Worm (Caenorhabditis elegans) whole organism, mixed stage, embryonic: ENCODE results near the gene C33F10.1.

ENCODE experiments used
- M03D4.4 ChIP-seq: sonication (generic microtip); optimal IDR thresholded peaks from 2 replicates; lab custom pipeline; 2017; ENCODE audit warnings: mild to moderate bottlenecking, missing genetic modification characterization, missing compliant biosample characterization
- bed-3 ChIP-seq: fragments of 200-800 bp; sonication (Bioruptor generic); optimal IDR thresholded peaks from 3 replicates; lab custom pipeline; 2018; ENCODE audit warnings: mild to moderate bottlenecking, missing genetic modification characterization, moderate library complexity, missing compliant biosample characterization
- blmp-1 ChIP-seq: fragments of 150-350 bp; optimal IDR thresholded peaks from 2 replicates; lab custom pipeline; 2014; ENCODE audit warnings: missing biosample characterization, missing genetic modification characterization
- ceh-39 ChIP-seq: fragments of 150-350 bp; optimal IDR thresholded peaks from 2 replicates; lab custom pipeline; 2014; ENCODE audit warnings: missing biosample characterization, missing genetic modification characterization
- ceh-43 ChIP-seq: fragments of 200-800 bp; sonication (Bioruptor generic); optimal IDR thresholded peaks from 2 replicates; lab custom pipeline; 2018; ENCODE audit warnings: mild to moderate bottlenecking, missing genetic modification characterization, moderate library complexity, missing compliant biosample characterization
- ceh-83 ChIP-seq: fragments of 200-800 bp; sonication (Bioruptor generic); optimal IDR thresholded peaks from 2 replicates; lab custom pipeline; 2018; ENCODE audit warnings: mild to moderate bottlenecking, missing genetic modification characterization, missing compliant biosample characterization
- ces-1 ChIP-seq: fragments of 150-350 bp; optimal IDR thresholded peaks from 2 replicates; lab custom pipeline; 2014; ENCODE audit warnings: missing biosample characterization, missing genetic modification reagents, missing genetic modification characterization
- cnd-1 ChIP-seq: fragments of 200-800 bp; sonication (Bioruptor generic); optimal IDR thresholded peaks from 2 replicates; lab custom pipeline; 2018; ENCODE audit warnings: mild to moderate bottlenecking, missing genetic modification characterization, missing compliant biosample characterization
- drap-1 ChIP-seq: fragments of 200-800 bp; sonication (Bioruptor generic); optimal IDR thresholded peaks from 3 replicates; lab custom pipeline; 2018; ENCODE audit warnings: mild to moderate bottlenecking, missing genetic modification characterization, missing compliant biosample characterization
- elt-3 ChIP-seq: fragments of 150-350 bp; optimal IDR thresholded peaks from 2 replicates; lab custom pipeline; 2014; ENCODE audit warnings: missing biosample characterization, missing genetic modification characterization
- flh-1 ChIP-seq: fragments of 200-800 bp; sonication (Bioruptor generic); optimal IDR thresholded peaks from 2 replicates; lab custom pipeline; 2018; ENCODE audit warnings: mild to moderate bottlenecking, missing genetic modification characterization, moderate library complexity, missing compliant biosample characterization
- ham-2 ChIP-seq: fragments of 200-800 bp; sonication (Bioruptor generic); optimal IDR thresholded peaks from 2 replicates; lab custom pipeline; 2018; ENCODE audit warnings: mild to moderate bottlenecking, missing genetic modification characterization, missing compliant biosample characterization
- hlh-1 ChIP-seq: fragments of 150-350 bp; optimal IDR thresholded peaks from 2 replicates; lab custom pipeline; 2014; ENCODE audit warnings: missing biosample characterization, missing genetic modification reagents, missing genetic modification characterization
- lin-13 ChIP-seq: fragments of 150-350 bp; optimal IDR thresholded peaks from 2 replicates; lab custom pipeline; 2014; ENCODE audit warnings: missing biosample characterization, missing genetic modification characterization
- lin-32 ChIP-seq: fragments of 200-800 bp; sonication (Bioruptor generic); optimal IDR thresholded peaks from 2 replicates; lab custom pipeline; 2018; ENCODE audit warnings: mild to moderate bottlenecking, missing genetic modification characterization, missing compliant biosample characterization
- lsy-2 ChIP-seq: fragments of 150-350 bp; optimal IDR thresholded peaks from 2 replicates; lab custom pipeline; 2014; ENCODE audit warnings: missing biosample characterization, missing genetic modification characterization
- mab-5 ChIP-seq: fragments of 150-350 bp; optimal IDR thresholded peaks from 2 replicates; lab custom pipeline; 2014; ENCODE audit warnings: missing biosample characterization, missing genetic modification characterization
- mep-1 ChIP-seq: fragments of 150-350 bp; optimal IDR thresholded peaks from 2 replicates; lab custom pipeline; 2017; ENCODE audit warnings: missing biosample characterization, missing genetic modification reagents, missing genetic modification characterization, inconsistent platforms
- mls-2 ChIP-seq: sonication (generic microtip); optimal IDR thresholded peaks from 2 replicates; lab custom pipeline; 2016; ENCODE audit warnings: mild to moderate bottlenecking, missing genetic modification characterization, moderate library complexity, missing compliant biosample characterization
- nhr-12 ChIP-seq: fragments of 150-350 bp; optimal IDR thresholded peaks from 2 replicates; lab custom pipeline; 2014; ENCODE audit warnings: missing biosample characterization, missing genetic modification characterization
- nhr-2 ChIP-seq: fragments of 150-350 bp; optimal IDR thresholded peaks from 2 replicates; lab custom pipeline; 2014; ENCODE audit warnings: missing biosample characterization, missing genetic modification characterization
- nhr-237 ChIP-seq: fragments of 150-350 bp; optimal IDR thresholded peaks from 2 replicates; lab custom pipeline; 2014; ENCODE audit warnings: missing biosample characterization, missing genetic modification characterization
- nhr-28 ChIP-seq: fragments of 150-350 bp; optimal IDR thresholded peaks from 2 replicates; lab custom pipeline; 2014; ENCODE audit warnings: missing biosample characterization, missing genetic modification characterization
- nhr-76 ChIP-seq: sonication (generic microtip); optimal IDR thresholded peaks from 2 replicates; lab custom pipeline; 2017; ENCODE audit warnings: missing biosample characterization, missing genetic modification characterization
- pha-4 ChIP-seq: fragments of 150-350 bp; optimal IDR thresholded peaks from 2 replicates; lab custom pipeline; 2018; ENCODE audit warnings: missing biosample characterization, missing genetic modification reagents, missing genetic modification characterization
- sem-2 ChIP-seq: fragments of 200-800 bp; sonication (Bioruptor generic); optimal IDR thresholded peaks from 2 replicates; lab custom pipeline; 2018; ENCODE audit warnings: mild to moderate bottlenecking, missing genetic modification characterization, missing compliant biosample characterization
- snpc-4 ChIP-seq: fragments of 150-350 bp; optimal IDR thresholded peaks from 2 replicates; lab custom pipeline; 2014; ENCODE audit warnings: missing biosample characterization, missing genetic modification characterization
- sptf-1 ChIP-seq: sonication (generic microtip); optimal IDR thresholded peaks from 2 replicates; lab custom pipeline; 2017; ENCODE audit warnings: mild to moderate bottlenecking, missing genetic modification characterization, moderate library complexity, missing compliant biosample characterization
- tbx-8 ChIP-seq: fragments of 200-800 bp; sonication (Bioruptor generic); optimal IDR thresholded peaks from 2 replicates; lab custom pipeline; 2018; ENCODE audit warnings: mild to moderate bottlenecking, missing genetic modification characterization, moderate library complexity, missing compliant biosample characterization
- unc-120 ChIP-seq: sonication (generic microtip); optimal IDR thresholded peaks from 2 replicates; lab custom pipeline; 2017; ENCODE audit warnings: missing genetic modification characterization, missing compliant biosample characterization; ENCODE audit not compliant: poor library complexity, severe bottlenecking
- unc-39 ChIP-seq: fragments of 150-350 bp; optimal IDR thresholded peaks from 2 replicates; lab custom pipeline; 2014; ENCODE audit warnings: missing biosample characterization, missing genetic modification characterization
- unc-62 ChIP-seq: fragments of 150-350 bp; optimal IDR thresholded peaks from 2 replicates; lab custom pipeline; 2014; ENCODE audit warnings: missing biosample characterization, missing genetic modification reagents, missing genetic modification characterization
- zip-8 ChIP-seq: fragments of 150-350 bp; optimal IDR thresholded peaks from 2 replicates; lab custom pipeline; 2014; ENCODE audit warnings: missing biosample characterization, missing genetic modification characterization
- ztf-11 ChIP-seq: fragments of 150-350 bp; optimal IDR thresholded peaks from 2 replicates; lab custom pipeline; 2014; ENCODE audit warnings: missing biosample characterization, missing genetic modification characterization

Gene C33F10.1

ce11 chrII:4834761-4835160 is at the start of gene C33F10.1, which contains the start of gene C33F10.11:
TSS of gene C33F10.1 (plus strand) at chrII:4835023.
TSS of gene C33F10.11 (minus strand) at chrII:4834861.
- TF ChIP-seq pha-4 (tag; lab: Kevin White, UChicago) (no peak), ham-2 (GFP tag; lab: Kevin White, UChicago) (no peak), nhr-28 (tag; lab: Kevin White, UChicago) (no peak), sptf-1 (tag; lab: Kevin White, UChicago) (no peak), mab-5 (tag; lab: Kevin White, UChicago) (no peak), drap-1 (GFP tag; lab: Kevin White, UChicago) (no peak), snpc-4 (tag; lab: Kevin White, UChicago) (no peak), sem-2 (no peak), mls-2 (tag; lab: Kevin White, UChicago) (no peak), elt-3 (tag; lab: Kevin White, UChicago) (no peak), bed-3 (GFP tag; lab: Kevin White, UChicago) (no peak), unc-39 (tag; lab: Kevin White, UChicago) (no peak), ztf-11 (tag; lab: Kevin White, UChicago) (no peak)

ce11 chrII:4786181-4786580 is 48.6 kb upstream of the C33F10.1 start, which contains the start of gene msp-3:
TSS of gene msp-3 (minus strand) at chrII:4786281.
- no peak for TF ChIP-seq ceh-39
- no peak for TF ChIP-seq mep-1
- no peak for TF ChIP-seq nhr-12 (tag; lab: Kevin White, UChicago)
- no peak for TF ChIP-seq mab-5 (tag; lab: Kevin White, UChicago)
- no peak for TF ChIP-seq M03D4.4 (tag; lab: Kevin White, UChicago)
- TF ChIP-seq bed-3 (GFP tag; lab: Kevin White, UChicago): no peak
- no peak for TF ChIP-seq sptf-1 (tag; lab: Kevin White, UChicago)
- no peak for TF ChIP-seq elt-3 (tag; lab: Kevin White, UChicago)
- no peak for TF ChIP-seq drap-1 (GFP tag; lab: Kevin White, UChicago)
- TF ChIP-seq hlh-1 (tag; lab: Kevin White, UChicago): no peak
- no peak for TF ChIP-seq nhr-237 (tag; lab: Kevin White, UChicago)
- TF ChIP-seq ceh-83 (GFP tag; lab: Kevin White, UChicago): no peak
- TF ChIP-seq flh-1 (GFP tag; lab: Kevin White, UChicago): no peak
- no peak for TF ChIP-seq ces-1 (GFP tag; lab: Kevin White, UChicago)
- no peak for TF ChIP-seq tbx-8 (GFP tag; lab: Kevin White, UChicago)
- no peak for TF ChIP-seq nhr-28 (tag; lab: Kevin White, UChicago)
- TF ChIP-seq sem-2: no peak
- TF ChIP-seq unc-62: no peak
- TF ChIP-seq snpc-4 (tag; lab: Kevin White, UChicago): no peak
- no peak for TF ChIP-seq zip-8 (tag; lab: Kevin White, UChicago)

DNA sequence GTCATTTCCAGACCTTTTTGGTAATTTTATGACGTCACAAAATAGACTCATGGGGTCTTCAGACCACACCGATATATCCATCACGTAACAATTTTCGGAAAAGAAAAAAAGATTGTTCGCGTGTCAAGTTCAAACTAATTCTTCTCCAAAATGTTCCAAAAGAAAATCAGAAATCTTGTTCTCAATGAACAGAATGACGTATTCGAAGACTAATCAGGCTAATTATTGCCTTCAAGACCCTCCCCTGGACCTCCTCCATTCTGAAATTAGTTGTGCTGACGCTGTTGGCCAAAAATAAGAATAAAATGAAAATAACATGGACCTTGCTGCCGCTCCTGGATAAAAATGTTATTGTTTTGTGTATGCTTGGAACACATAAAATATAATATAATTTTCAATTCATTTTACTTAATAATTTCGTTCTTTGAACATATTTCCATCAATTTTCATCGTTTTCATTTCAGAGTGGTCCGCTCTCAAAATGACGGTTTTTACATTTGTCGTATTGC is 44.9 kb upstream of the C33F10.1 start, which contains the start of gene F26G1.15:
F26G1.15 (plus strand) TSS at position 459 of the 509 bp plus-strand sequence.
- TF ChIP-seq lin-13 (tag; lab: Kevin White, UChicago) (no peak), elt-3 (tag; lab: Kevin White, UChicago) (no peak), unc-120 (no peak), hlh-1 (tag; lab: Kevin White, UChicago) (no peak), zip-8 (tag; lab: Kevin White, UChicago) (peak; percentile 74), ham-2 (GFP tag; lab: Kevin White, UChicago) (no peak)

ce11 chrII:4790687-4791086 is 44.1 kb upstream of the C33F10.1 start:
- TF ChIP-seq lin-32 (no peak), ham-2 (GFP tag; lab: Kevin White, UChicago) (no peak), nhr-76 (tag; lab: Kevin White, UChicago) (no peak), M03D4.4 (tag; lab: Kevin White, UChicago) (no peak), drap-1 (GFP tag; lab: Kevin White, UChicago) (no peak), ceh-39 (no peak), snpc-4 (tag; lab: Kevin White, UChicago) (no peak), cnd-1 (tag; lab: Kevin White, UChicago) (no peak), flh-1 (GFP tag; lab: Kevin White, UChicago) (no peak)
- TF ChIP-seq, all 35 proteins: peak for 0

DNA sequence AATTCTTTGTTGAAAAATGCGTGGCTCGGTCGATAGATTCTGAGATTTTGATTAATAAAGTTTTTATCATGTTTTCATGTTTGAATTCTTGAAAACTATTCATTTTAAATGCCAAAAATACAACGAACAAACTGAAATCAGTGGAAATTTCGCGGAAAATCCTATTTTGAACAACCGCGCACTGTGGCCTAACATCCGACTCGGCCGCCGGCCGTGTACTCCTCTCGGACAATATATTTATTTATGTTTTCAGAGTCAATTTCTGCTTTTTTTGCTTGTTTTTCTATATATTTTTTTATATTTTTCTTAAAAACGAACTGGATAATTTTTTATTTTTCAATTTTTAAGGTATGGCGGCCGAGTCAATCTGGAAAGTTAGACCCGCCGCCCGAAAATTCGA is 43.6 kb upstream of the C33F10.1 start, which contains the start of gene F26G1.1:
F26G1.1 (plus strand) TSS at position 347 of the 400 bp plus-strand sequence.
- TF ChIP-seq nhr-76 (tag; lab: Kevin White, UChicago) (no peak), pha-4 (tag; lab: Kevin White, UChicago) (no peak), nhr-2 (tag; lab: Kevin White, UChicago) (no peak), mab-5 (tag; lab: Kevin White, UChicago) (no peak), elt-3 (tag; lab: Kevin White, UChicago) (no peak), nhr-12 (tag; lab: Kevin White, UChicago) (no peak), unc-120 (peak; percentile 20), zip-8 (tag; lab: Kevin White, UChicago) (no peak), ham-2 (GFP tag; lab: Kevin White, UChicago) (no peak), sem-2 (no peak), drap-1 (GFP tag; lab: Kevin White, UChicago) (no peak), hlh-1 (tag; lab: Kevin White, UChicago) (no peak), unc-39 (tag; lab: Kevin White, UChicago) (no peak), ceh-83 (GFP tag; lab: Kevin White, UChicago) (peak; percentile 64), lsy-2 (tag; lab: Kevin White, UChicago) (peak; percentile 46), sptf-1 (tag; lab: Kevin White, UChicago) (peak; percentile 48), nhr-237 (tag; lab: Kevin White, UChicago) (no peak), ces-1 (GFP tag; lab: Kevin White, UChicago) (no peak), mls-2 (tag; lab: Kevin White, UChicago) (no peak), ceh-39 (no peak), lin-32 (no peak), tbx-8 (GFP tag; lab: Kevin White, UChicago) (no peak), ztf-11 (tag; lab: Kevin White, UChicago) (no peak), cnd-1 (tag; lab: Kevin White, UChicago) (peak; percentile 21), mep-1 (no peak), lin-13 (tag; lab: Kevin White, UChicago) (peak; percentile 1), nhr-28 (tag; lab: Kevin White, UChicago) (no peak), unc-62 (no peak), ceh-43 (GFP tag; lab: Kevin White, UChicago) (no peak), M03D4.4 (tag; lab: Kevin White, UChicago) (no peak), snpc-4 (tag; lab: Kevin White, UChicago) (no peak), blmp-1 (no peak)
